Worm (Caenorhabditis elegans) whole organism, L1 larva: Measurements from ENCODE around the gene twf-2.
A peak's percentile ranks its signal among the peaks of the same experiment; 100 is the strongest.

ENCODE experiments used
- C04F5.9 ChIP-seq: sonication (generic microtip); optimal IDR thresholded peaks from 2 replicates; lab custom pipeline; 2016; ENCODE audit warnings: missing genetic modification characterization, missing compliant biosample characterization
- C16A3.4 ChIP-seq: fragments of 150-350 bp; optimal IDR thresholded peaks from 2 replicates; lab custom pipeline; 2014; ENCODE audit warnings: missing biosample characterization, missing genetic modification characterization
- C34B4.2 ChIP-seq: sonication (generic microtip); optimal IDR thresholded peaks from 2 replicates; lab custom pipeline; 2017; ENCODE audit warnings: mild to moderate bottlenecking, missing genetic modification characterization, missing compliant biosample characterization
- F16B12.6 ChIP-seq: fragments of 150-350 bp; optimal IDR thresholded peaks from 2 replicates; lab custom pipeline; 2014; ENCODE audit warnings: missing biosample characterization, missing genetic modification characterization
- Y116A8C.19 ChIP-seq: sonication (generic microtip); optimal IDR thresholded peaks from 2 replicates; lab custom pipeline; 2016; ENCODE audit warnings: missing compliant biosample characterization, missing genetic modification characterization, borderline replicate concordance
- aha-1 ChIP-seq: fragments of 150-350 bp; optimal IDR thresholded peaks from 2 replicates; lab custom pipeline; 2014; ENCODE audit warnings: missing biosample characterization, missing genetic modification characterization
- alr-1 ChIP-seq: fragments of 200-800 bp; sonication (Bioruptor generic); optimal IDR thresholded peaks from 2 replicates; lab custom pipeline; 2018; ENCODE audit warnings: borderline replicate concordance, mild to moderate bottlenecking, missing genetic modification characterization, missing compliant biosample characterization
- aly-2 ChIP-seq: fragments of 150-350 bp; optimal IDR thresholded peaks from 2 replicates; lab custom pipeline; 2014; ENCODE audit warnings: missing biosample characterization, missing genetic modification characterization
- ama-1 ChIP-seq: fragments of 150-350 bp; optimal IDR thresholded peaks from 2 replicates; lab custom pipeline; 2014
- ceh-63 ChIP-seq: fragments of 200-800 bp; sonication (Bioruptor generic); optimal IDR thresholded peaks from 2 replicates; lab custom pipeline; 2018; ENCODE audit warnings: mild to moderate bottlenecking, missing genetic modification characterization, missing compliant biosample characterization
- ceh-82 ChIP-seq, 3 experiments: fragments of 150-350 bp in 1 of 3; sonication (generic microtip) in 2 of 3; optimal IDR thresholded peaks; 2 replicates each; lab custom pipeline; 2014 to 2017; ENCODE audit warnings: missing biosample characterization in 3 of 3, missing genetic modification characterization in 3 of 3
- ceh-88 ChIP-seq: fragments of 200-800 bp; sonication (Bioruptor generic); IDR thresholded peaks from 2 replicates; pipeline ENCODE4 v1.3.6; 2022; ENCODE audit warnings: missing genetic modification characterization, missing compliant biosample characterization
- ceh-90 ChIP-seq: sonication (generic microtip); optimal IDR thresholded peaks from 2 replicates; lab custom pipeline; 2016; ENCODE audit warnings: missing genetic modification characterization, missing compliant biosample characterization
- ces-1 ChIP-seq: fragments of 150-350 bp; optimal IDR thresholded peaks from 2 replicates; lab custom pipeline; 2014; ENCODE audit warnings: missing biosample characterization, missing genetic modification reagents, missing genetic modification characterization
- efl-1 ChIP-seq, 4 experiments: fragments of 150-350 bp; optimal IDR thresholded peaks in 3 of 4; peaks in 1 of 4; 1 replicate in 1 of 4; 2 replicates in 3 of 4; lab custom pipeline; 2014; ENCODE audit warnings: missing biosample characterization in 2 of 4, missing genetic modification characterization in 2 of 4, missing genetic modification reagents in 2 of 4
- egl-13 ChIP-seq: sonication (generic microtip); optimal IDR thresholded peaks from 2 replicates; lab custom pipeline; 2016; ENCODE audit warnings: missing genotype, missing genetic modification reagents, missing genetic modification characterization, missing compliant biosample characterization
- egl-27 ChIP-seq, 2 experiments: fragments of 150-350 bp in 1 of 2; sonication (generic microtip); optimal IDR thresholded peaks; 3 replicates each; lab custom pipeline; 2017 to 2018; ENCODE audit warnings: missing biosample characterization in 2 of 2, missing genetic modification characterization in 2 of 2, missing genetic modification reagents in 2 of 2
- elt-2 ChIP-seq: sonication (generic microtip); optimal IDR thresholded peaks from 2 replicates; lab custom pipeline; 2016; ENCODE audit warnings: missing genetic modification characterization, mild to moderate bottlenecking, inconsistent platforms, missing compliant biosample characterization, missing genetic modification reagents
- elt-3 ChIP-seq, 6 experiments: fragments of 150-350 bp in 1 of 6; sonication (generic microtip); optimal IDR thresholded peaks; 2 replicates each; lab custom pipeline; 2017 to 2018; ENCODE audit warnings: missing biosample characterization in 6 of 6, missing genetic modification characterization in 6 of 6, inconsistent platforms in 1 of 6
- fkh-10 ChIP-seq: sonication (generic microtip); optimal IDR thresholded peaks from 2 replicates; lab custom pipeline; 2017; ENCODE audit warnings: missing biosample characterization, missing genetic modification reagents, missing genetic modification characterization
- grh-1 ChIP-seq: fragments of 200-800 bp; sonication (Bioruptor generic); IDR thresholded peaks from 2 replicates; pipeline ENCODE4 v1.3.6; 2022; ENCODE audit warnings: missing genetic modification reagents, missing genetic modification characterization, missing compliant biosample characterization
- hlh-17 ChIP-seq: fragments of 200-800 bp; sonication (Bioruptor generic); optimal IDR thresholded peaks from 2 replicates; lab custom pipeline; 2018; ENCODE audit warnings: missing genetic modification characterization, mild to moderate bottlenecking, missing compliant biosample characterization, moderate library complexity, borderline replicate concordance
- hlh-4 ChIP-seq: sonication (generic microtip); optimal IDR thresholded peaks from 2 replicates; lab custom pipeline; 2016; ENCODE audit warnings: mild to moderate bottlenecking, missing genetic modification characterization, missing compliant biosample characterization
- isw-1 ChIP-seq: fragments of 200-800 bp; sonication (Bioruptor generic); IDR thresholded peaks from 2 replicates; pipeline ENCODE4 v1.3.6; 2022; ENCODE audit warnings: missing genetic modification characterization, missing compliant biosample characterization
- jun-1 ChIP-seq: fragments of 150-350 bp; optimal IDR thresholded peaks from 2 replicates; lab custom pipeline; 2014; ENCODE audit warnings: missing biosample characterization, missing genetic modification reagents, missing genetic modification characterization
- lin-35 ChIP-seq, 2 experiments: fragments of 150-350 bp; optimal IDR thresholded peaks; 2 replicates each; lab custom pipeline; 2014; ENCODE audit warnings: missing biosample characterization in 2 of 2, missing genetic modification characterization in 2 of 2, missing genetic modification reagents in 2 of 2
- lin-39 ChIP-seq: fragments of 150-350 bp; optimal IDR thresholded peaks from 2 replicates; lab custom pipeline; 2014; ENCODE audit warnings: missing biosample characterization, missing genetic modification reagents, missing genetic modification characterization
- lir-3 ChIP-seq: sonication (generic microtip); optimal IDR thresholded peaks from 2 replicates; lab custom pipeline; 2016; ENCODE audit warnings: mild to moderate bottlenecking, missing genetic modification characterization, moderate library complexity, missing compliant biosample characterization; ENCODE audit not compliant: poor library complexity
- mef-2 ChIP-seq: fragments of 150-350 bp; optimal IDR thresholded peaks from 2 replicates; lab custom pipeline; 2014; ENCODE audit warnings: missing biosample characterization, missing genetic modification characterization
- nhr-11 ChIP-seq: fragments of 150-350 bp; optimal IDR thresholded peaks from 2 replicates; lab custom pipeline; 2014; ENCODE audit warnings: missing biosample characterization, missing genetic modification characterization
- nhr-12 ChIP-seq: sonication (generic microtip); optimal IDR thresholded peaks from 2 replicates; lab custom pipeline; 2017; ENCODE audit warnings: missing biosample characterization, missing genetic modification characterization
- nhr-20 ChIP-seq: sonication (generic microtip); optimal IDR thresholded peaks from 2 replicates; lab custom pipeline; 2016; ENCODE audit warnings: mild to moderate bottlenecking, missing genetic modification characterization, missing compliant biosample characterization
- nhr-28 ChIP-seq: fragments of 150-350 bp; optimal IDR thresholded peaks from 2 replicates; lab custom pipeline; 2014; ENCODE audit warnings: missing biosample characterization, missing genetic modification characterization
- nhr-84 ChIP-seq: sonication (generic microtip); optimal IDR thresholded peaks from 2 replicates; lab custom pipeline; 2017; ENCODE audit warnings: missing biosample characterization, missing genetic modification characterization
- pag-3 ChIP-seq: sonication (generic microtip); optimal IDR thresholded peaks from 2 replicates; lab custom pipeline; 2017; ENCODE audit warnings: missing genetic modification characterization, mild to moderate bottlenecking, missing compliant biosample characterization, antibody characterized with exemption, borderline replicate concordance; ENCODE audit not compliant: insufficient read depth
- pqm-1 ChIP-seq: sonication (generic microtip); optimal IDR thresholded peaks from 3 replicates; lab custom pipeline; 2017; ENCODE audit warnings: missing biosample characterization, missing genetic modification characterization
- rnt-1 ChIP-seq: sonication (generic microtip); optimal IDR thresholded peaks from 2 replicates; lab custom pipeline; 2016; ENCODE audit warnings: mild to moderate bottlenecking, missing genetic modification characterization, moderate library complexity, missing compliant biosample characterization
- snpc-4 ChIP-seq: fragments of 150-350 bp; optimal IDR thresholded peaks from 2 replicates; lab custom pipeline; 2014; ENCODE audit warnings: missing biosample characterization, missing genetic modification characterization
- snu-23 ChIP-seq: sonication (generic microtip); optimal IDR thresholded peaks from 2 replicates; lab custom pipeline; 2016; ENCODE audit warnings: missing genetic modification characterization, missing compliant biosample characterization
- sox-4 ChIP-seq: sonication (generic microtip); optimal IDR thresholded peaks from 2 replicates; lab custom pipeline; 2016; ENCODE audit warnings: missing genetic modification characterization, missing compliant biosample characterization
- sptf-1 ChIP-seq: fragments of 150-350 bp; optimal IDR thresholded peaks from 2 replicates; lab custom pipeline; 2014; ENCODE audit warnings: missing biosample characterization, missing genetic modification characterization
- swsn-7 ChIP-seq: sonication (generic microtip); optimal IDR thresholded peaks from 2 replicates; lab custom pipeline; 2016; ENCODE audit warnings: missing genetic modification characterization, missing compliant biosample characterization
- tbx-2 ChIP-seq: sonication (generic microtip); optimal IDR thresholded peaks from 2 replicates; lab custom pipeline; 2016; ENCODE audit warnings: missing genetic modification characterization, missing compliant biosample characterization
- tlp-1 ChIP-seq: fragments of 150-350 bp; optimal IDR thresholded peaks from 2 replicates; lab custom pipeline; 2014; ENCODE audit warnings: missing biosample characterization, missing genetic modification characterization
- unc-130 ChIP-seq: fragments of 150-350 bp; optimal IDR thresholded peaks from 2 replicates; lab custom pipeline; 2017; ENCODE audit warnings: missing biosample characterization, missing genetic modification characterization, inconsistent platforms
- unc-30 ChIP-seq: sonication (generic microtip); optimal IDR thresholded peaks from 2 replicates; lab custom pipeline; 2017; ENCODE audit warnings: missing biosample characterization, missing genetic modification characterization
- unc-86 ChIP-seq: sonication (generic microtip); optimal IDR thresholded peaks from 2 replicates; lab custom pipeline; 2016; ENCODE audit warnings: missing genetic modification characterization, missing compliant biosample characterization
- unc-98 ChIP-seq: fragments of 200-800 bp; sonication (Bioruptor generic); IDR thresholded peaks from 2 replicates; pipeline ENCODE4 v1.3.6; 2022; ENCODE audit warnings: missing genetic modification characterization, missing compliant biosample characterization
- vab-15 ChIP-seq: sonication (generic microtip); optimal IDR thresholded peaks from 2 replicates; lab custom pipeline; 2017; ENCODE audit warnings: missing genotype, mild to moderate bottlenecking, missing genetic modification characterization, missing compliant biosample characterization
- zag-1 ChIP-seq: fragments of 150-350 bp; optimal IDR thresholded peaks from 2 replicates; lab custom pipeline; 2014; ENCODE audit warnings: missing biosample characterization, missing genetic modification characterization
- ztf-4 ChIP-seq: fragments of 150-350 bp; optimal IDR thresholded peaks from 2 replicates; lab custom pipeline; 2014; ENCODE audit warnings: missing biosample characterization, missing genetic modification characterization

twf-2 gene

ce11 chrX:16484043-16484442 lies 38.0 kb downstream of the twf-2 start:
- no peak for TF ChIP-seq lin-35 (GFP tag; optimal IDR thresholded peaks at IDR 0.05; lab: Kevin White, UChicago)
- peak; percentile 3 for TF ChIP-seq elt-2 (tag; lab: Kevin White, UChicago)
- TF ChIP-seq mef-2 (tag; lab: Kevin White, UChicago) = no peak
- TF ChIP-seq egl-27 (tag; optimal IDR thresholded peaks at IDR 0.05; lab: Kevin White, UChicago) = no peak
- no peak for TF ChIP-seq Y116A8C.19 (tag; lab: Kevin White, UChicago)
- TF ChIP-seq, all 84 proteins: peak for 1

ce11 chrX:16484681-16485080 lies 38.7 kb downstream of the twf-2 start:
- TF ChIP-seq hlh-17 (GFP tag; lab: Kevin White, UChicago) = no peak
- TF ChIP-seq ces-1 (GFP tag; lab: Kevin White, UChicago) = no peak
- TF ChIP-seq nhr-84 (tag; lab: Kevin White, UChicago) = no peak
- TF ChIP-seq elt-2 (tag; lab: Kevin White, UChicago) = no peak
- TF ChIP-seq aha-1 (tag; lab: Kevin White, UChicago) = no peak
- no peak for TF ChIP-seq egl-13 (tag; lab: Kevin White, UChicago)
- TF ChIP-seq mef-2 (tag; lab: Kevin White, UChicago) = no peak
- no peak for TF ChIP-seq C34B4.2 (tag; lab: Kevin White, UChicago)
- TF ChIP-seq efl-1 (optimal IDR thresholded peaks at IDR 0.05; lab: Kevin White, UChicago) = no peak
- no peak for TF ChIP-seq efl-1 (GFP tag; optimal IDR thresholded peaks at IDR 0.05 in 1 of 2; lab: Kevin White, UChicago)
- no peak for TF ChIP-seq C04F5.9 (tag; lab: Kevin White, UChicago)
- TF ChIP-seq lin-35 (GFP tag; optimal IDR thresholded peaks at IDR 0.05; lab: Kevin White, UChicago) = no peak
- TF ChIP-seq unc-130 = no peak
- TF ChIP-seq pqm-1 (tag; lab: Kevin White, UChicago) = no peak
- no peak for TF ChIP-seq snpc-4 (tag; lab: Kevin White, UChicago)
- no peak for TF ChIP-seq jun-1 (tag; lab: Kevin White, UChicago)
- TF ChIP-seq nhr-28 = no peak
- peak; percentile 34 for TF ChIP-seq snu-23 (GFP tag; lab: Kevin White, UChicago)
- TF ChIP-seq C16A3.4 (tag; lab: Kevin White, UChicago) = no peak
- no peak for TF ChIP-seq nhr-11
- no peak for TF ChIP-seq pag-3 (tag; lab: Kevin White, UChicago)
- no peak for TF ChIP-seq alr-1 (tag; lab: Kevin White, UChicago)
- TF ChIP-seq ceh-88 (GFP tag; lab: Robert Waterston, UW) = no peak
- no peak for TF ChIP-seq sptf-1 (tag; lab: Kevin White, UChicago)
- TF ChIP-seq zag-1 (tag; lab: Kevin White, UChicago) = no peak
- TF ChIP-seq unc-30 (tag; lab: Kevin White, UChicago) = no peak
- peak; percentile 13; the same call in 1 of the 2 replicates for TF ChIP-seq isw-1
- TF ChIP-seq ceh-82 (tag; optimal IDR thresholded peaks at IDR 0.05; lab: Kevin White, UChicago) = peak in 1 of 3 experiments; percentile 55
- no peak for TF ChIP-seq tlp-1 (tag; lab: Kevin White, UChicago)
- peak; percentile 18 for TF ChIP-seq swsn-7 (tag; lab: Kevin White, UChicago)
- TF ChIP-seq ztf-4 = no peak
- TF ChIP-seq vab-15 = no peak
- peak; percentile 22 for TF ChIP-seq unc-86 (tag; lab: Kevin White, UChicago)
- no peak for TF ChIP-seq grh-1 (GFP tag; lab: Robert Waterston, UW)
- peak; percentile 58 for TF ChIP-seq fkh-10 (GFP tag; lab: Kevin White, UChicago)
- TF ChIP-seq ama-1 (lab: Kevin White, UChicago) = no peak
- TF ChIP-seq ceh-63 = no peak
- TF ChIP-seq unc-98 = no peak
- TF ChIP-seq F16B12.6 (tag; lab: Kevin White, UChicago) = no peak
- TF ChIP-seq rnt-1 (tag; lab: Kevin White, UChicago) = peak; percentile 47
- no peak for TF ChIP-seq sox-4
- TF ChIP-seq lir-3 (tag; lab: Kevin White, UChicago) = no peak
- no peak for TF ChIP-seq aly-2 (tag; lab: Kevin White, UChicago)
- no peak for TF ChIP-seq lin-39
- TF ChIP-seq nhr-12 (tag; lab: Kevin White, UChicago) = no peak
- no peak for TF ChIP-seq hlh-4 (tag; lab: Kevin White, UChicago)
- no peak for TF ChIP-seq ceh-90
- no peak for TF ChIP-seq nhr-20 (tag; lab: Kevin White, UChicago)
- no peak for TF ChIP-seq elt-3 (tag; optimal IDR thresholded peaks at IDR 0.05; lab: Kevin White, UChicago)
- no peak for TF ChIP-seq tbx-2
